Fruit fly (Drosophila melanogaster) whole organism, wandering third instar larva: ENCODE measurements around the gene CG33270.

Source experiments
- Vsx2 ChIP-seq: fragments of 200-300, 225-300 bp; sonication (Bioruptor generic); optimal IDR thresholded peaks from 2 replicates; lab custom pipeline; 2018; ENCODE audit warnings: missing biosample characterization, missing genetic modification characterization; ENCODE audit not compliant: partially characterized antibody
- sage ChIP-seq: fragments of 200-800 bp; sonication (Bioruptor generic); optimal IDR thresholded peaks from 2 replicates; lab custom pipeline; 2016; ENCODE audit warnings: missing biosample characterization, mild to moderate bottlenecking, missing genetic modification characterization

- TF ChIP-seq sage (GFP tag; lab: Kevin White, UChicago) (peak; percentile 69), Vsx2 (no peak)
Measured at dm6 chr3L:11623245-11623883, 44.9 kb upstream of the CG33270 start.
